Fruit fly (Drosophila melanogaster) whole organism, wandering third instar larva: ENCODE data around the gene CG2126.

Source experiments
- Dif ChIP-seq: fragments of 200-275, 200-300 bp; sonication (Bioruptor generic); optimal IDR thresholded peaks from 2 replicates; lab custom pipeline; 2018; ENCODE audit warnings: missing biosample characterization, missing genetic modification characterization; ENCODE audit not compliant: partially characterized antibody
- Jra ChIP-seq: sonication (Bioruptor generic); optimal IDR thresholded peaks from 2 replicates; lab custom pipeline; 2016; ENCODE audit warnings: missing biosample characterization, missing genetic modification characterization
- Mio ChIP-seq: sonication (Bioruptor generic); optimal IDR thresholded peaks from 2 replicates; lab custom pipeline; 2016; ENCODE audit warnings: missing biosample characterization, missing genetic modification characterization

The CG2126 gene

dm6 chr3R:31725486-31726227 is 50.8 kb downstream of the CG2126 start (continued):
- no peak for TF ChIP-seq Jra
- peak; percentile 85 for TF ChIP-seq Dif (GFP tag; lab: Kevin White, UChicago)
- TF ChIP-seq Mio (GFP tag; lab: Kevin White, UChicago) = no peak
